Fruit fly (Drosophila melanogaster) whole organism, prepupa: ENCODE data around the gene btl.
A peak's percentile ranks its signal among the peaks of the same experiment; 100 is the strongest.

Experiments
- Blimp-1 ChIP-seq: fragments of 200-800 bp; sonication (Bioruptor generic); optimal IDR thresholded peaks from 3 replicates; lab custom pipeline; 2017; ENCODE audit warnings: missing biosample characterization, missing genetic modification characterization, mild to moderate bottlenecking, moderate library complexity, missing genetic modification reagents
- CG10631 ChIP-seq: fragments of 200-800 bp; sonication (Bioruptor generic); optimal IDR thresholded peaks from 2 replicates; lab custom pipeline; 2016; ENCODE audit warnings: missing biosample characterization, missing genetic modification characterization
- CG11762 ChIP-seq: fragments of 200-800 bp; sonication (Bioruptor generic); optimal IDR thresholded peaks from 3 replicates; lab custom pipeline; 2016; ENCODE audit warnings: missing biosample characterization, missing genetic modification characterization; ENCODE audit not compliant: insufficient read depth
- CG11902 ChIP-seq: fragments of 200-800 bp; sonication (Bioruptor generic); optimal IDR thresholded peaks from 3 replicates; lab custom pipeline; 2016; ENCODE audit warnings: missing biosample characterization, missing genetic modification characterization
- CG31627 ChIP-seq: fragments of 200-800 bp; sonication (Bioruptor generic); optimal IDR thresholded peaks from 3 replicates; lab custom pipeline; 2016; ENCODE audit warnings: missing biosample characterization, missing genetic modification characterization
- CG34406 ChIP-seq: fragments of 200-800 bp; sonication (Bioruptor generic); optimal IDR thresholded peaks from 3 replicates; lab custom pipeline; 2016; ENCODE audit warnings: missing biosample characterization, missing genetic modification characterization
- CG6276 ChIP-seq: fragments of 200-800 bp; sonication (Bioruptor generic); optimal IDR thresholded peaks from 2 replicates; lab custom pipeline; 2017; ENCODE audit warnings: missing biosample characterization, mild to moderate bottlenecking, missing genetic modification characterization
- CG6808 ChIP-seq: fragments of 200-800 bp; sonication (Bioruptor generic); optimal IDR thresholded peaks from 3 replicates; lab custom pipeline; 2017; ENCODE audit warnings: missing biosample characterization, missing genetic modification characterization, mild to moderate bottlenecking, moderate library complexity, missing genetic modification reagents
- CG8119 ChIP-seq: fragments of 200-800 bp; sonication (Bioruptor generic); IDR thresholded peaks from 3 replicates; pipeline ENCODE4 v1.3.6; 2022; ENCODE audit warnings: missing biosample characterization, missing genetic modification characterization
- CG8632 ChIP-seq: fragments of 200-800 bp; sonication (Bioruptor generic); optimal IDR thresholded peaks from 3 replicates; lab custom pipeline; 2016; ENCODE audit warnings: missing biosample characterization, missing genetic modification characterization
- CG9139 ChIP-seq: fragments of 200-800 bp; sonication (Bioruptor generic); optimal IDR thresholded peaks from 3 replicates; lab custom pipeline; 2017; ENCODE audit warnings: missing biosample characterization, mild to moderate bottlenecking, missing genetic modification characterization
- Eip93F ChIP-seq: fragments of 200-800 bp; sonication (Bioruptor generic); optimal IDR thresholded peaks from 2 replicates; lab custom pipeline; 2016; ENCODE audit warnings: missing biosample characterization, mild to moderate bottlenecking, missing genetic modification characterization
- Hr39 ChIP-seq: fragments of 200-800 bp; sonication (Bioruptor generic); optimal IDR thresholded peaks from 2 replicates; lab custom pipeline; 2016; ENCODE audit warnings: missing biosample characterization, missing genetic modification characterization
- Met ChIP-seq: fragments of 200-800 bp; sonication (Bioruptor generic); optimal IDR thresholded peaks from 3 replicates; lab custom pipeline; 2016; ENCODE audit warnings: missing biosample characterization, missing genetic modification characterization
- OdsH ChIP-seq: fragments of 200-800 bp; sonication (Bioruptor generic); optimal IDR thresholded peaks from 3 replicates; lab custom pipeline; 2016; ENCODE audit warnings: missing biosample characterization, missing genetic modification characterization
- Sox14 ChIP-seq: fragments of 200-800 bp; sonication (Bioruptor generic); optimal IDR thresholded peaks from 3 replicates; lab custom pipeline; 2016; ENCODE audit warnings: missing biosample characterization, missing genetic modification characterization
- eg ChIP-seq: fragments of 200-800 bp; sonication (Bioruptor generic); IDR thresholded peaks from 3 replicates; pipeline ENCODE4 v1.3.6; 2022; ENCODE audit warnings: missing biosample characterization, missing genetic modification characterization
- fd85E ChIP-seq: fragments of 200-800 bp; sonication (Bioruptor generic); optimal IDR thresholded peaks from 3 replicates; lab custom pipeline; 2016; ENCODE audit warnings: missing biosample characterization, missing genetic modification characterization
- ss ChIP-seq, 2 experiments: fragments of 200-800 bp; sonication (Bioruptor generic); optimal IDR thresholded peaks; 2 replicates in 1 of 2; 3 replicates in 1 of 2; lab custom pipeline; 2017 to 2018; ENCODE audit warnings: mild to moderate bottlenecking in 2 of 2, missing biosample characterization in 2 of 2, missing genetic modification characterization in 2 of 2, moderate library complexity in 1 of 2
- topi ChIP-seq: fragments of 200-800 bp; sonication (Bioruptor generic); optimal IDR thresholded peaks from 3 replicates; lab custom pipeline; 2016; ENCODE audit warnings: missing biosample characterization, missing genetic modification characterization
- vri ChIP-seq: fragments of 200-800 bp; sonication (Bioruptor generic); optimal IDR thresholded peaks from 3 replicates; lab custom pipeline; 2016; ENCODE audit warnings: missing biosample characterization, mild to moderate bottlenecking, missing genetic modification characterization

btl gene

DNA sequence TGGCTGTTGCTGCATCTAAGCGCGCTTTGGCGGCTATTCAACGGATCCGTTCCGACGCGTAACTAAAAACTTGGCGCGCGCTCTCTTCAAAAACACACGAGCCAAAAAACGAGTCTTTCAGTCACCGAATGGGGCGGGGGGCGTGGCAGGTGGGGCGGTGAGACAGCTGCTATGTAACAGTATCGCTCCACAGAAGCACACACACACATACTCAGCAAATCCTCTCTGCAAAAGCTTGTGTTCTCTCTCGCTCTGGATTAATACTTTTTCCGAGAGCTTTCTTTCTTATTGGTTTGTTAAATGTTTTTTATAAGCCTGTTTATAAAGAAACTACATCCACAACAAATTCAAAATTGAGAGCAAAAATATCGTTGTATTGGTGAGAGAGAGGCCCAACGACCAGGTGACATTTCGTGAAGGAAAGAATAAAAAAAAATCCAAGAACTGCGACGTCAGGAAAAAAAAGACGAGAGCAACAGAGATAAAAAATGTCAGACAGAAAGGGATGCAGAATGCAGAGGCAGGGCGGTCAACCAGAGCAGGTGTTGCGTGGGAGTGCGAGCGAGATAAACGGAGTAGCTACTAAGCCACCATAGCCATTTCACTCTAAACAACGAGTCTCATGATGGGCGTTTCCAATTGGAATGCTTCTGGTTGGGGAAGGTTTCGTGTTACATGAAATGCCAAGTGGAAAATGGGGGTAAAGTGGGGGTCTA lies 55.9 kb downstream of the btl start, which contains the start of gene Sox21b (continued):
- peak; percentile 42 for TF ChIP-seq CG11762
- peak; percentile 72; the same call in 2 of the 3 replicates for TF ChIP-seq eg (GFP tag; lab: Robert Waterston, UW)
- no peak for TF ChIP-seq Eip93F (GFP tag; lab: Kevin White, UChicago)
- TF ChIP-seq vri, result no peak
- TF ChIP-seq ss (GFP tag; optimal IDR thresholded peaks at IDR 0.05; lab: Kevin White, UChicago), result peak; percentile 74 to 83
- peak; percentile 31 for TF ChIP-seq CG34406 (GFP tag; lab: Kevin White, UChicago)
- peak; percentile 53 for TF ChIP-seq CG9139 (GFP tag; lab: Kevin White, UChicago)
- TF ChIP-seq CG10631, result peak; percentile 15
- peak; percentile 7 for TF ChIP-seq OdsH (GFP tag; lab: Kevin White, UChicago)
- TF ChIP-seq Sox14 (GFP tag; lab: Kevin White, UChicago), result no peak
- TF ChIP-seq fd85E, result no peak
- TF ChIP-seq CG8632 (GFP tag; lab: Kevin White, UChicago), result peak; percentile 45
- no peak; the same call in 2 of the 3 replicates for TF ChIP-seq CG8119
- TF ChIP-seq Hr39, result no peak
- TF ChIP-seq CG6808, result peak; percentile 71
- TF ChIP-seq CG11902 (GFP tag; lab: Kevin White, UChicago), result no peak
- peak; percentile 42 for TF ChIP-seq Met (GFP tag; lab: Kevin White, UChicago)
- TF ChIP-seq Blimp-1, result peak; percentile 29
- TF ChIP-seq CG6276 (GFP tag; lab: Kevin White, UChicago), result no peak
- TF ChIP-seq CG31627 (GFP tag; lab: Kevin White, UChicago), result no peak
- TF ChIP-seq topi (GFP tag; lab: Kevin White, UChicago), result no peak
- TF ChIP-seq, all 60 proteins: peak for 34
